Worm (Caenorhabditis elegans) whole organism, L4/young adult: ENCODE results near the gene gst-31.

Experiments
- dao-5 ChIP-seq: sonication (generic microtip); optimal IDR thresholded peaks from 2 replicates; lab custom pipeline; 2016; ENCODE audit warnings: missing genotype, missing genetic modification characterization, moderate library complexity, missing compliant biosample characterization
- him-1 ChIP-seq: sonication (generic microtip); optimal IDR thresholded peaks from 2 replicates; lab custom pipeline; 2016; ENCODE audit warnings: missing genotype, missing genetic modification reagents, missing genetic modification characterization, missing compliant biosample characterization

DNA sequence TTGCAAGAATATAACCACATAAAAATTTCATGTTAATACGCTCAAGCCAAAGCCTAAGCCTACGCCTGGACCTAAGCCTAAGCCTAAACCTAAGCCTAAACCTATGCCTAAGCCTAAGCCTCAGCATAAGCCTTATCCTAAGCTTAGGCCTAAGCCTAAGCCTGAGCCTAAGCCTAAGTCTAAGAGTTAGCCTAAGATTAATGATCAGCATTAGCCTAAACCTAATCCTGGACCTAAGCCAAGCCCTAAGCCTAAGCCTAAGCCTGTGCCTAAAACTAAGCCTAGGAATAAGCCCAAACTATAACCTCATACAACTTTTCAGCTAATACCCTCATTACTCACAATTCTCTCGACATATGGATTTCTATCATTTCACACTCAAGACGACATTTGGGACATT lies 16.4 kb downstream of the gst-31 start:
- TF ChIP-seq him-1 (tag; lab: Kevin White, UChicago) (no peak), dao-5 (tag; lab: Kevin White, UChicago) (no peak)
